Worm (Caenorhabditis elegans) whole organism, L4/young adult: ENCODE results near the gene F40G12.10.
"Not testable (repeated sequence)": the region's sequence is repeated elsewhere in the genome, so short reads cannot be mapped to it uniquely, and the experiment has no call there.

Experiments
- W03F9.2 ChIP-seq: fragments of 150-350 bp; optimal IDR thresholded peaks from 2 replicates; lab custom pipeline; 2014; ENCODE audit warnings: missing biosample characterization, missing genetic modification characterization
- dao-5 ChIP-seq: sonication (generic microtip); optimal IDR thresholded peaks from 2 replicates; lab custom pipeline; 2016; ENCODE audit warnings: missing genotype, missing genetic modification characterization, moderate library complexity, missing compliant biosample characterization
- him-1 ChIP-seq: sonication (generic microtip); optimal IDR thresholded peaks from 2 replicates; lab custom pipeline; 2016; ENCODE audit warnings: missing genotype, missing genetic modification reagents, missing genetic modification characterization, missing compliant biosample characterization

The F40G12.10 gene

ce11 chrV:14270729-14271128 is 12.6 kb upstream of the F40G12.10 start, which contains the start of gene F40G12.5:
F40G12.5 (minus strand) TSS chrV:14270829.
- TF ChIP-seq W03F9.2 (tag; lab: Kevin White, UChicago) (no peak), him-1 (tag; lab: Kevin White, UChicago) (no peak), dao-5 (no peak)

ce11 chrV:14273019-14273418 is 10.3 kb upstream of the F40G12.10 start, which contains the start of gene F40G12.6:
F40G12.6 (minus strand) TSS chrV:14273119.
- TF ChIP-seq him-1 (tag; lab: Kevin White, UChicago) (no peak), dao-5 (no peak), W03F9.2 (tag; lab: Kevin White, UChicago) (no peak)

ce11 chrV:14274268-14274667 is 9.1 kb upstream of the F40G12.10 start, which contains the start of gene F40G12.7:
F40G12.7 (plus strand) TSS chrV:14274568.
- TF ChIP-seq W03F9.2 (tag; lab: Kevin White, UChicago); dao-5; him-1 (tag; lab: Kevin White, UChicago): not testable (repeated sequence)

- TF ChIP-seq dao-5 (no peak), him-1 (tag; lab: Kevin White, UChicago) (no peak)
Observed at ce11 chrV:14279777-14280176, 3.6 kb upstream of the F40G12.10 start, which contains the start of gene srt-33. srt-33 (minus strand) TSS chrV:14279877.

ce11 chrV:14282222-14282709 is 1.1 kb upstream of the F40G12.10 start, which contains the start of the genes srt-74 and F40G12.9:
srt-74 (minus strand) TSS chrV:14282322.
F40G12.9 (plus strand) TSS chrV:14282659.
- TF ChIP-seq W03F9.2 (tag; lab: Kevin White, UChicago) (no peak), him-1 (tag; lab: Kevin White, UChicago) (no peak), dao-5 (no peak)

- TF ChIP-seq him-1 (tag; lab: Kevin White, UChicago), result no peak
- TF ChIP-seq W03F9.2 (tag; lab: Kevin White, UChicago), result no peak
- TF ChIP-seq dao-5, result no peak
Observed at ce11 chrV:14285803-14286202, 2.5 kb downstream of the F40G12.10 start, which contains the start of gene F40G12.11. F40G12.11 (plus strand) TSS chrV:14286171.

ce11 chrV:14289363-14289762 is 6.0 kb downstream of the F40G12.10 start, which contains the start of gene F14D7.1:
F14D7.1 (minus strand) TSS chrV:14289463.
- no peak for TF ChIP-seq dao-5
- TF ChIP-seq W03F9.2 (tag; lab: Kevin White, UChicago), result no peak
- no peak for TF ChIP-seq him-1 (tag; lab: Kevin White, UChicago)

ce11 chrV:14290636-14291035 is 7.3 kb downstream of the F40G12.10 start, which contains the start of gene F14D7.18:
F14D7.18 (minus strand) TSS chrV:14290736.
- TF ChIP-seq dao-5 (no peak), him-1 (tag; lab: Kevin White, UChicago) (no peak), W03F9.2 (tag; lab: Kevin White, UChicago) (no peak)

ce11 chrV:14293667-14294194 is 10.4 kb downstream of the F40G12.10 start, which contains the start of gene F14D7.2:
F14D7.2 (minus strand) TSS chrV:14293717.
- TF ChIP-seq dao-5, result no peak
- no peak for TF ChIP-seq him-1 (tag; lab: Kevin White, UChicago)
- no peak for TF ChIP-seq W03F9.2 (tag; lab: Kevin White, UChicago)

- no peak for TF ChIP-seq dao-5
- TF ChIP-seq W03F9.2 (tag; lab: Kevin White, UChicago), result no peak
- TF ChIP-seq him-1 (tag; lab: Kevin White, UChicago), result no peak
Observed at ce11 chrV:14294396-14294795, 11.1 kb downstream of the F40G12.10 start, which contains the start of gene F14D7.9. F14D7.9 (plus strand) TSS chrV:14294696.

- TF ChIP-seq W03F9.2 (tag; lab: Kevin White, UChicago) (no peak), dao-5 (no peak), him-1 (tag; lab: Kevin White, UChicago) (no peak)
Observed at ce11 chrV:14296499-14296898, 13.2 kb downstream of the F40G12.10 start, which contains the start of gene F14D7.3. F14D7.3 (plus strand) TSS chrV:14296799.

ce11 chrV:14299569-14300064 is 16.3 kb downstream of the F40G12.10 start, which contains the start of the genes spig-3 and F14D7.12:
spig-3 (minus strand) TSS chrV:14299669.
F14D7.12 (plus strand) TSS chrV:14300014.
- no peak for TF ChIP-seq dao-5
- no peak for TF ChIP-seq him-1 (tag; lab: Kevin White, UChicago)
- no peak for TF ChIP-seq W03F9.2 (tag; lab: Kevin White, UChicago)

- TF ChIP-seq him-1 (tag; lab: Kevin White, UChicago) (no peak), dao-5 (no peak), W03F9.2 (tag; lab: Kevin White, UChicago) (no peak)
Observed at ce11 chrV:14301076-14301475, 17.7 kb downstream of the F40G12.10 start, which contains the start of gene F14D7.6. F14D7.6 (plus strand) TSS chrV:14301413.

- not testable (repeated sequence) for TF ChIP-seq dao-5; W03F9.2 (tag; lab: Kevin White, UChicago); him-1 (tag; lab: Kevin White, UChicago)
Observed at ce11 chrV:14306771-14307170, 23.4 kb downstream of the F40G12.10 start, which contains the start of gene spig-4. spig-4 (minus strand) TSS chrV:14306871.
